Worm (Caenorhabditis elegans) whole organism, young adult: ENCODE data around the gene C56C10.9.

Experiments
- B0019.2 ChIP-seq: fragments of 200-800 bp; sonication (Bioruptor generic); conservative IDR thresholded peaks from 2 replicates; pipeline ENCODE4 v1.3.6; 2022; ENCODE audit warnings: missing genetic modification reagents, missing genetic modification characterization, missing compliant biosample characterization
- B0261.1 ChIP-seq: sonication (generic microtip); optimal IDR thresholded peaks from 2 replicates; lab custom pipeline; 2016; ENCODE audit warnings: mild to moderate bottlenecking, missing genetic modification characterization, moderate library complexity, missing compliant biosample characterization
- B0336.3 ChIP-seq: fragments of 200-800 bp; sonication (Bioruptor generic); IDR thresholded peaks from 2 replicates; pipeline ENCODE4 v1.3.6; 2022; ENCODE audit warnings: missing genetic modification characterization, missing compliant biosample characterization
- C06A6.2 ChIP-seq: fragments of 200-800 bp; sonication (Bioruptor generic); conservative IDR thresholded peaks from 2 replicates; pipeline ENCODE4 v1.3.6; 2022; ENCODE audit warnings: missing genetic modification characterization, missing compliant biosample characterization
- C17E4.6 ChIP-seq: fragments of 200-800 bp; sonication (Bioruptor generic); IDR thresholded peaks from 2 replicates; pipeline ENCODE4 v1.3.6; 2022; ENCODE audit warnings: missing genetic modification reagents, missing genetic modification characterization, missing compliant biosample characterization
- F10E7.11 ChIP-seq: sonication (generic microtip); optimal IDR thresholded peaks from 2 replicates; lab custom pipeline; 2017; ENCODE audit warnings: mild to moderate bottlenecking, missing genetic modification characterization, moderate library complexity, missing compliant biosample characterization
- F23B12.7 ChIP-seq: sonication (generic microtip); optimal IDR thresholded peaks from 2 replicates; lab custom pipeline; 2017; ENCODE audit warnings: missing genetic modification characterization, mild to moderate bottlenecking, missing compliant biosample characterization, antibody characterized with exemption, moderate library complexity; ENCODE audit not compliant: insufficient read depth
- F33H1.4 ChIP-seq: fragments of 200-800 bp; sonication (Bioruptor generic); IDR thresholded peaks from 2 replicates; pipeline ENCODE4 v1.3.6; 2022; ENCODE audit warnings: missing genetic modification reagents, missing genetic modification characterization, missing compliant biosample characterization
- F49E8.2 ChIP-seq: sonication (generic microtip); optimal IDR thresholded peaks from 3 replicates; lab custom pipeline; 2017; ENCODE audit warnings: missing genetic modification characterization, mild to moderate bottlenecking, missing compliant biosample characterization, antibody characterized with exemption, moderate library complexity; ENCODE audit not compliant: insufficient read depth
- F55B11.4 ChIP-seq: sonication (generic microtip); optimal IDR thresholded peaks from 2 replicates; lab custom pipeline; 2016; ENCODE audit warnings: missing compliant biosample characterization, missing genetic modification characterization, borderline replicate concordance; ENCODE audit not compliant: insufficient read depth
- F57C9.4 ChIP-seq: sonication (generic microtip); optimal IDR thresholded peaks from 2 replicates; lab custom pipeline; 2017; ENCODE audit warnings: mild to moderate bottlenecking, missing genetic modification characterization, missing compliant biosample characterization
- K12H6.12 ChIP-seq: fragments of 200-800 bp; sonication (Bioruptor generic); optimal IDR thresholded peaks from 2 replicates; lab custom pipeline; 2018; ENCODE audit warnings: mild to moderate bottlenecking, missing genetic modification characterization, missing compliant biosample characterization
- T26A5.8 ChIP-seq: sonication (generic microtip); optimal IDR thresholded peaks from 2 replicates; lab custom pipeline; 2016; ENCODE audit warnings: missing genetic modification characterization, missing compliant biosample characterization
- Y53G8AR.9 ChIP-seq: fragments of 200-800 bp; sonication (Bioruptor generic); conservative IDR thresholded peaks from 2 replicates; pipeline ENCODE4 v1.3.6; 2022; ENCODE audit warnings: missing genetic modification reagents, missing genetic modification characterization, missing compliant biosample characterization
- Y67H2A.10 ChIP-seq: fragments of 200-800 bp; sonication (Bioruptor generic); conservative IDR thresholded peaks from 2 replicates; pipeline ENCODE4 v1.3.6; 2022; ENCODE audit warnings: missing genetic modification reagents, missing genetic modification characterization, missing compliant biosample characterization
- aptf-2 ChIP-seq: fragments of 200-800 bp; sonication (Bioruptor generic); conservative IDR thresholded peaks from 2 replicates; pipeline ENCODE4 v1.3.6; 2022; ENCODE audit warnings: missing genetic modification reagents, missing genetic modification characterization, missing compliant biosample characterization
- atf-7 ChIP-seq: sonication (generic microtip); optimal IDR thresholded peaks from 2 replicates; lab custom pipeline; 2017; ENCODE audit warnings: mild to moderate bottlenecking, missing genetic modification characterization, missing compliant biosample characterization
- attf-3 ChIP-seq: fragments of 200-800 bp; sonication (Bioruptor generic); conservative IDR thresholded peaks from 2 replicates; pipeline ENCODE4 v1.3.6; 2022; ENCODE audit warnings: missing genetic modification reagents, missing genetic modification characterization, missing compliant biosample characterization
- attf-6 ChIP-seq: fragments of 200-800 bp; sonication (Bioruptor generic); IDR thresholded peaks from 2 replicates; pipeline ENCODE4 v1.3.6; 2022; ENCODE audit warnings: missing genetic modification reagents, missing genetic modification characterization, missing compliant biosample characterization
- bed-1 ChIP-seq: fragments of 200-800 bp; sonication (Bioruptor generic); IDR thresholded peaks from 2 replicates; pipeline ENCODE4 v1.3.6; 2022; ENCODE audit warnings: missing genetic modification reagents, missing genetic modification characterization, missing compliant biosample characterization
- bed-2 ChIP-seq: fragments of 200-800 bp; sonication (Bioruptor generic); IDR thresholded peaks from 2 replicates; pipeline ENCODE4 v1.3.6; 2022; ENCODE audit warnings: missing genetic modification reagents, missing genetic modification characterization, missing compliant biosample characterization
- ceh-91 ChIP-seq: fragments of 200-800 bp; sonication (Bioruptor generic); IDR thresholded peaks from 2 replicates; pipeline ENCODE4 v1.3.6; 2022; ENCODE audit warnings: missing genetic modification reagents, missing genetic modification characterization, missing compliant biosample characterization
- egl-18 ChIP-seq: fragments of 200-800 bp; sonication (Bioruptor generic); IDR thresholded peaks from 2 replicates; pipeline ENCODE4 v1.3.6; 2022; ENCODE audit warnings: missing genetic modification reagents, missing genetic modification characterization, missing compliant biosample characterization
- ekl-4 ChIP-seq: fragments of 200-800 bp; sonication (Bioruptor generic); IDR thresholded peaks from 2 replicates; pipeline ENCODE4 v1.3.6; 2022; ENCODE audit warnings: missing genetic modification reagents, missing genetic modification characterization, missing compliant biosample characterization
- hlh-26 ChIP-seq: fragments of 200-800 bp; sonication (Bioruptor generic); conservative IDR thresholded peaks from 2 replicates; pipeline ENCODE4 v1.3.6; 2022; ENCODE audit warnings: missing genetic modification reagents, missing genetic modification characterization, missing compliant biosample characterization
- let-526 ChIP-seq: fragments of 200-800 bp; sonication (Bioruptor generic); IDR thresholded peaks from 2 replicates; pipeline ENCODE4 v1.3.6; 2022; ENCODE audit warnings: missing genetic modification reagents, missing genetic modification characterization, missing compliant biosample characterization
- let-607 ChIP-seq, 2 experiments: fragments of 200-800 bp in 1 of 2; sonication (Bioruptor generic) in 1 of 2; sonication (generic microtip) in 1 of 2; optimal IDR thresholded peaks; 2 replicates each; lab custom pipeline; 2016 to 2018; ENCODE audit warnings: mild to moderate bottlenecking in 2 of 2, missing compliant biosample characterization in 2 of 2, missing genetic modification characterization in 2 of 2, moderate library complexity in 2 of 2, missing genotype in 1 of 2
- lin-26 ChIP-seq: fragments of 200-800 bp; sonication (Bioruptor generic); IDR thresholded peaks from 2 replicates; pipeline ENCODE4 v1.3.6; 2022; ENCODE audit warnings: missing genetic modification reagents, missing genetic modification characterization, missing compliant biosample characterization
- lin-35 ChIP-seq, 3 experiments: fragments of 150-350 bp in 2 of 3; sonication (generic microtip) in 1 of 3; optimal IDR thresholded peaks; 2 replicates each; lab custom pipeline; 2014 to 2018; ENCODE audit warnings: missing biosample characterization in 3 of 3, missing genetic modification characterization in 3 of 3, missing genetic modification reagents in 3 of 3
- lin-54 ChIP-seq: fragments of 200-800 bp; sonication (Bioruptor generic); optimal IDR thresholded peaks from 2 replicates; lab custom pipeline; 2018; ENCODE audit warnings: mild to moderate bottlenecking, missing genetic modification characterization, missing compliant biosample characterization
- lir-1 ChIP-seq: fragments of 200-800 bp; sonication (Bioruptor generic); conservative IDR thresholded peaks from 2 replicates; pipeline ENCODE4 v1.3.6; 2022; ENCODE audit warnings: missing genetic modification reagents, missing genetic modification characterization, missing compliant biosample characterization
- madf-6 ChIP-seq: fragments of 200-800 bp; sonication (Bioruptor generic); IDR thresholded peaks from 2 replicates; pipeline ENCODE4 v1.3.6; 2022; ENCODE audit warnings: missing genetic modification reagents, missing genetic modification characterization, missing compliant biosample characterization
- nfya-2 ChIP-seq: fragments of 200-800 bp; sonication (Bioruptor generic); IDR thresholded peaks from 2 replicates; pipeline ENCODE4 v1.3.6; 2022; ENCODE audit warnings: missing genetic modification reagents, missing genetic modification characterization, missing compliant biosample characterization
- nhr-179 ChIP-seq: sonication (generic microtip); optimal IDR thresholded peaks from 2 replicates; lab custom pipeline; 2016; ENCODE audit warnings: mild to moderate bottlenecking, missing genetic modification characterization, missing compliant biosample characterization
- nhr-80 ChIP-seq: sonication (generic microtip); optimal IDR thresholded peaks from 2 replicates; lab custom pipeline; 2016; ENCODE audit warnings: missing genetic modification characterization, missing compliant biosample characterization
- rcor-1 ChIP-seq: fragments of 200-800 bp; sonication (Bioruptor generic); IDR thresholded peaks from 2 replicates; pipeline ENCODE4 v1.3.6; 2022; ENCODE audit warnings: missing genetic modification reagents, missing genetic modification characterization, missing compliant biosample characterization
- snpc-1.1 ChIP-seq: sonication (generic microtip); optimal IDR thresholded peaks from 2 replicates; lab custom pipeline; 2017; ENCODE audit warnings: missing genetic modification characterization, mild to moderate bottlenecking, missing compliant biosample characterization, antibody characterized with exemption, moderate library complexity, missing genotype, missing genetic modification reagents; ENCODE audit not compliant: insufficient read depth
- snpc-1.3 ChIP-seq: sonication (generic microtip); optimal IDR thresholded peaks from 2 replicates; lab custom pipeline; 2017; ENCODE audit warnings: missing genetic modification characterization, mild to moderate bottlenecking, missing compliant biosample characterization, antibody characterized with exemption, moderate library complexity, missing genotype, missing genetic modification reagents; ENCODE audit not compliant: insufficient read depth
- snpc-3.4 ChIP-seq: sonication (generic microtip); optimal IDR thresholded peaks from 2 replicates; lab custom pipeline; 2017; ENCODE audit warnings: missing genetic modification characterization, mild to moderate bottlenecking, missing compliant biosample characterization, antibody characterized with exemption, moderate library complexity, missing genotype, missing genetic modification reagents
- unc-62 ChIP-seq: fragments of 150-350 bp; optimal IDR thresholded peaks from 2 replicates; lab custom pipeline; 2014; ENCODE audit warnings: missing biosample characterization, missing genetic modification reagents, missing genetic modification characterization
- zim-3 ChIP-seq: sonication (generic microtip); optimal IDR thresholded peaks from 2 replicates; lab custom pipeline; 2017; ENCODE audit warnings: mild to moderate bottlenecking, missing genetic modification characterization, moderate library complexity, missing compliant biosample characterization
- ztf-18 ChIP-seq: sonication (generic microtip); optimal IDR thresholded peaks from 2 replicates; lab custom pipeline; 2016; ENCODE audit warnings: missing genotype, mild to moderate bottlenecking, missing genetic modification characterization, missing compliant biosample characterization
- ztf-22 ChIP-seq: fragments of 200-800 bp; sonication (Bioruptor generic); optimal IDR thresholded peaks from 2 replicates; lab custom pipeline; 2018; ENCODE audit warnings: mild to moderate bottlenecking, missing genetic modification characterization, moderate library complexity, missing compliant biosample characterization
- ztf-25 ChIP-seq: fragments of 200-800 bp; sonication (Bioruptor generic); IDR thresholded peaks from 2 replicates; pipeline ENCODE4 v1.3.6; 2022; ENCODE audit warnings: missing genetic modification reagents, missing genetic modification characterization, missing compliant biosample characterization
- ztf-26 ChIP-seq: sonication (generic microtip); optimal IDR thresholded peaks from 2 replicates; lab custom pipeline; 2017; ENCODE audit warnings: missing genetic modification characterization, missing compliant biosample characterization
- ztf-6 ChIP-seq: fragments of 200-800 bp; sonication (Bioruptor generic); IDR thresholded peaks from 2 replicates; pipeline ENCODE4 v1.3.6; 2022; ENCODE audit warnings: missing genetic modification reagents, missing genetic modification characterization, missing compliant biosample characterization

The C56C10.9 gene

ce11 chrII:6587264-6587870 is 4.8 kb downstream of the C56C10.9 start, which contains the start of gene C56C10.7 (continued):
- TF ChIP-seq lin-26, result peak; percentile 83
- no peak for TF ChIP-seq ztf-22 (GFP tag; lab: Kevin White, UChicago)
- peak; percentile 34 for TF ChIP-seq ztf-26 (tag; lab: Kevin White, UChicago)
- TF ChIP-seq ztf-18 (tag; lab: Kevin White, UChicago), result peak; percentile 24
- peak; percentile 30; the same call in 1 of the 2 replicates for TF ChIP-seq F33H1.4 (GFP tag; lab: Robert Waterston, UW)
- TF ChIP-seq snpc-3.4 (tag; lab: Kevin White, UChicago), result peak; percentile 76
- TF ChIP-seq ztf-6 (GFP tag; lab: Robert Waterston, UW), result no peak
- peak; percentile 32 for TF ChIP-seq snpc-1.1 (tag; lab: Kevin White, UChicago)
- TF ChIP-seq unc-62 (GFP tag; lab: Kevin White, UChicago), result no peak
- no peak for TF ChIP-seq zim-3 (tag; lab: Kevin White, UChicago)
- peak; percentile 56 for TF ChIP-seq F49E8.2
- TF ChIP-seq bed-2 (GFP tag; lab: Robert Waterston, UW), result no peak
- 0 out of 2 replicates have a peak, but pooled peaks have one; percentile 4 for TF ChIP-seq B0019.2 (GFP tag; lab: Robert Waterston, UW)
- TF ChIP-seq K12H6.12 (tag; lab: Kevin White, UChicago), result no peak
- no peak for TF ChIP-seq F55B11.4 (tag; lab: Kevin White, UChicago)
- TF ChIP-seq Y53G8AR.9 (GFP tag; lab: Robert Waterston, UW), result peak; percentile 90
- TF ChIP-seq Y67H2A.10 (GFP tag; lab: Robert Waterston, UW), result no peak
- TF ChIP-seq egl-18 (GFP tag; lab: Robert Waterston, UW), result no peak
- TF ChIP-seq attf-3 (GFP tag; lab: Robert Waterston, UW), result no peak
- no peak for TF ChIP-seq C06A6.2 (GFP tag; lab: Robert Waterston, UW)
- TF ChIP-seq T26A5.8 (tag; lab: Kevin White, UChicago), result no peak
- peak; percentile 94 for TF ChIP-seq B0336.3 (GFP tag; lab: Robert Waterston, UW)
- TF ChIP-seq atf-7, result peak; percentile 55
- peak; percentile 85 for TF ChIP-seq attf-6 (GFP tag; lab: Robert Waterston, UW)
- no peak for TF ChIP-seq F23B12.7 (tag; lab: Kevin White, UChicago)
- TF ChIP-seq lir-1, result 0 out of 2 replicates have a peak, but pooled peaks have one; percentile 30
- TF ChIP-seq C17E4.6, result peak; percentile 62; the same call in 1 of the 2 replicates
- peak in 1 of 2 experiments; percentile 35 for TF ChIP-seq let-607 (tag; optimal IDR thresholded peaks at IDR 0.05; lab: Kevin White, UChicago)
- TF ChIP-seq lin-35 (GFP tag; optimal IDR thresholded peaks at IDR 0.05; lab: Kevin White, UChicago), result no peak
- TF ChIP-seq ceh-91 (GFP tag; lab: Robert Waterston, UW), result no peak
- TF ChIP-seq ekl-4, result peak; percentile 93
- peak; percentile 63; the same call in 1 of the 2 replicates for TF ChIP-seq nfya-2 (GFP tag; lab: Robert Waterston, UW)
- peak; percentile 67 for TF ChIP-seq snpc-1.3
- no peak for TF ChIP-seq aptf-2 (GFP tag; lab: Robert Waterston, UW)
- TF ChIP-seq madf-6 (GFP tag; lab: Robert Waterston, UW), result peak; percentile 89
- TF ChIP-seq ztf-25, result peak; percentile 66; the same call in 1 of the 2 replicates
- TF ChIP-seq bed-1, result peak; percentile 68; the same call in 1 of the 2 replicates
- TF ChIP-seq nhr-179, result no peak
- TF ChIP-seq rcor-1 (GFP tag; lab: Robert Waterston, UW), result peak; percentile 68
- no peak for TF ChIP-seq F57C9.4 (tag; lab: Kevin White, UChicago)
- no peak for TF ChIP-seq let-526 (GFP tag; lab: Robert Waterston, UW)
- no peak for TF ChIP-seq nhr-80
- TF ChIP-seq hlh-26 (GFP tag; lab: Robert Waterston, UW), result no peak
- TF ChIP-seq B0261.1 (tag; lab: Kevin White, UChicago), result peak; percentile 8
- peak; percentile 79 for TF ChIP-seq lin-54 (GFP tag; lab: Kevin White, UChicago)
- peak; percentile 53 for TF ChIP-seq F10E7.11 (tag; lab: Kevin White, UChicago)
